Worm (Caenorhabditis elegans) whole organism, midembryonic: ENCODE measurements around the gene K02E7.7.

Experiments used
- T22C8.4 ChIP-seq: fragments of 200-800 bp; sonication (Bioruptor generic); IDR thresholded peaks from 2 replicates; pipeline ENCODE4 v1.3.6; 2022; ENCODE audit warnings: missing genetic modification characterization, missing compliant biosample characterization
- cog-1 ChIP-seq: sonication (generic microtip); optimal IDR thresholded peaks from 2 replicates; lab custom pipeline; 2016; ENCODE audit warnings: missing genetic modification characterization, missing compliant biosample characterization
- flt-1 ChIP-seq: fragments of 200-800 bp; sonication (Bioruptor generic); IDR thresholded peaks from 2 replicates; pipeline ENCODE4 v1.3.6; 2022; ENCODE audit warnings: missing genetic modification characterization, missing compliant biosample characterization
- klf-2 ChIP-seq: fragments of 200-800 bp; sonication (Bioruptor generic); conservative IDR thresholded peaks from 2 replicates; pipeline ENCODE4 v1.3.6; 2022; ENCODE audit warnings: missing genetic modification reagents, missing genetic modification characterization, missing compliant biosample characterization
- med-1 ChIP-seq: sonication (generic microtip); optimal IDR thresholded peaks from 2 replicates; lab custom pipeline; 2017; ENCODE audit warnings: missing genetic modification characterization, mild to moderate bottlenecking, missing compliant biosample characterization, antibody characterized with exemption, missing genetic modification reagents; ENCODE audit not compliant: insufficient read depth
- ref-1 ChIP-seq: fragments of 200-800 bp; sonication (Bioruptor generic); conservative IDR thresholded peaks from 2 replicates; pipeline ENCODE4 v1.3.6; 2022; ENCODE audit warnings: missing genetic modification reagents, missing genetic modification characterization, missing compliant biosample characterization
- tab-1 ChIP-seq: fragments of 200-800 bp; sonication (Bioruptor generic); IDR thresholded peaks from 2 replicates; pipeline ENCODE4 v1.3.6; 2022; ENCODE audit warnings: missing genetic modification characterization, missing compliant biosample characterization
- ztf-23 ChIP-seq: fragments of 200-800 bp; sonication (Bioruptor generic); IDR thresholded peaks from 2 replicates; pipeline ENCODE4 v1.3.6; 2022; ENCODE audit warnings: missing genetic modification reagents, missing genetic modification characterization, missing compliant biosample characterization
- ztf-29 ChIP-seq: fragments of 200-800 bp; sonication (Bioruptor generic); IDR thresholded peaks from 2 replicates; pipeline ENCODE4 v1.3.6; 2022; ENCODE audit warnings: missing genetic modification reagents, missing genetic modification characterization, missing compliant biosample characterization

The K02E7.7 gene

DNA sequence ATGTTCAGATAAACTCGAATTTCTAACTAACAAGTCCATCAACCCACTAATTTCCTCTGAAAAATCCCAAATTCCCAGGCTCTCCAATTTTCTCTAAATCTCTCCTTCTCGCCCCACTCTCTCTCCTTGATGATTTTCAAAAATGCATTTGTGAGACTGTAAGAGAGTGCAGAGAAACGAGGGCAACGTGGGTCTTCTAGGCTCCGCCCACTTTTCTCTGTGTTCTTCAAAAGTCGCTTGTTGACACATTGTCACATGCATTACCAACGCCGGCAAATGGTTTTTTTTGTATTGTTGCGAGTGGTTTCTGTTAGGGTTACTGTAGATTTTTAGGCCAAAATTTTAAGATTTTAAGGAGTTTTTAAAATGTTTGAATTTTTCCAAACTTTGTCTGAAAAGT, 31.7 kb downstream of the K02E7.7 start:
- TF ChIP-seq ztf-29 (no peak), T22C8.4 (GFP tag; lab: Robert Waterston, UW) (no peak), ztf-23 (GFP tag; lab: Robert Waterston, UW) (no peak), tab-1 (GFP tag; lab: Robert Waterston, UW) (no peak), klf-2 (GFP tag; lab: Robert Waterston, UW) (no peak), ref-1 (GFP tag; lab: Robert Waterston, UW) (no peak), flt-1 (GFP tag; lab: Robert Waterston, UW) (no peak), cog-1 (tag; lab: Kevin White, UChicago) (no peak), med-1 (GFP tag; lab: Kevin White, UChicago) (no peak)

ce11 chrII:1088527-1089230, 33.9 kb downstream of the K02E7.7 start:
- TF ChIP-seq T22C8.4 (GFP tag; lab: Robert Waterston, UW) (no peak), tab-1 (GFP tag; lab: Robert Waterston, UW) (no peak), ztf-23 (GFP tag; lab: Robert Waterston, UW) (no peak), ref-1 (GFP tag; lab: Robert Waterston, UW) (no peak), ztf-29 (no peak), klf-2 (GFP tag; lab: Robert Waterston, UW) (no peak), flt-1 (GFP tag; lab: Robert Waterston, UW) (no peak), cog-1 (tag; lab: Kevin White, UChicago) (no peak), med-1 (GFP tag; lab: Kevin White, UChicago) (no peak)

DNA sequence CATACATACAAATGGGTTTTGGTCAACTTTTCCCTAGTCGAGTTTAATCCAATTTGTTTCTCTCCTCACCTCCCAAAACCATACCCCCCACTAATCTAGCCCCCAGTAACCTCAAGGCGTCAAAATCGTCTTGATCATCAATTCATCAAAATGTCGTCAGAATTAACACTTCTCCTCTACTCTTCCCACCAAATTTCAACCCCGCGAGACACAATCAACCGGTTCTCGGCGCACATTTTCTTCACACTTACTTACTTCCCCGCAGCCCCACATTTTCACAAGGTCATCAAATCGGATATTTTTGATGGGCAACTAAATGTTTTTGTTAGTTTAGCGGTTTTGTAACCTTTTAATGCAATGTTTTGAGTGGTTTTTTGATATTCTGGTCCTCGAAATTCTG, 35.9 kb downstream of the K02E7.7 start:
- TF ChIP-seq T22C8.4 (GFP tag; lab: Robert Waterston, UW) = no peak
- no peak for TF ChIP-seq med-1 (GFP tag; lab: Kevin White, UChicago)
- TF ChIP-seq ref-1 (GFP tag; lab: Robert Waterston, UW) = no peak
- TF ChIP-seq ztf-23 (GFP tag; lab: Robert Waterston, UW) = no peak
- no peak for TF ChIP-seq flt-1 (GFP tag; lab: Robert Waterston, UW)
- no peak for TF ChIP-seq ztf-29
- TF ChIP-seq klf-2 (GFP tag; lab: Robert Waterston, UW) = no peak
- TF ChIP-seq cog-1 (tag; lab: Kevin White, UChicago) = no peak
- no peak for TF ChIP-seq tab-1 (GFP tag; lab: Robert Waterston, UW)

DNA sequence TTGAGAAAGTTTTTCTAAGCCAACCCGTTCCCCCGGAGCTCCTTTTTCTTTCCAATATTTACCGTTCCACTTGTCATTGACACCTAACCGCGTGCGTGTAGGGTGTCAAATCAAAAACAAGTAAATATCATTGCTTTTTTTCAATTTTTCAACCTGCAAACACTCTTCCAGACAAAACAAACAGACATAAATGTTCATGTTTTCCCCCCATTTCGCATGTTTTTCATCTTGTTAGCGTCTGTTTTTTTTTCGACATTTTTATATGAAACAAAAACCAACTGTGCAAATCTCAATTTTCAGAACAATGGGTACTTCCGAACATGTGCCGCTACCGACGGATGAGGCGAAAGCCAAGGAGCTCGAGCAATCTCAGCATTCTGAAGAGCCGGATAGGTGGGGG, 36.9 kb downstream of the K02E7.7 start, which contains the start of gene snf-3:
TSS of gene snf-3 (plus strand) at position 301 of the 400 bp plus-strand sequence.
- TF ChIP-seq klf-2 (GFP tag; lab: Robert Waterston, UW) (no peak), flt-1 (GFP tag; lab: Robert Waterston, UW) (no peak), tab-1 (GFP tag; lab: Robert Waterston, UW) (no peak), cog-1 (tag; lab: Kevin White, UChicago) (no peak)

DNA sequence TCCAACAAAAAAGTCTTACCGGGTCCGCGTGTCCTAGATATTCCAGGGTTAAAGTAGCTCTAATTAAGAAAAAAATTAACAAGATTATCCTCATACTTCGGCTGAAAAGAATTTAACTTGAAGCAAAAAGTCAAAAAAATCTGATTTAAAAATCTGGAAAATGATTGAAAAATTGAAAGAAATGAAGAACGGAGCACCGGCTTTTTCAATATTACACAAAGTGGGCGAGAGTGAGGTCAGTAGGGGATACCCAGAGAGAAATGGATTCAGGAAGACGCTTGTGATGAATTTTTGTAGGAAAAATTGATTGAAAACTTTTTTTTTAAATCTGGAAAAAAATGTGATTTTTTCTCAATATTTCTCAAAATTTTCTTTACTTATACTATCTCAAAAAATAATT, 45.9 kb downstream of the K02E7.7 start, which contains the start of gene pho-14:
TSS of gene pho-14 (minus strand) at position 101 of the 400 bp plus-strand sequence.
- TF ChIP-seq T22C8.4 (GFP tag; lab: Robert Waterston, UW) (no peak), med-1 (GFP tag; lab: Kevin White, UChicago) (no peak), tab-1 (GFP tag; lab: Robert Waterston, UW) (no peak), ztf-29 (no peak), flt-1 (GFP tag; lab: Robert Waterston, UW) (no peak), klf-2 (GFP tag; lab: Robert Waterston, UW) (no peak)

DNA sequence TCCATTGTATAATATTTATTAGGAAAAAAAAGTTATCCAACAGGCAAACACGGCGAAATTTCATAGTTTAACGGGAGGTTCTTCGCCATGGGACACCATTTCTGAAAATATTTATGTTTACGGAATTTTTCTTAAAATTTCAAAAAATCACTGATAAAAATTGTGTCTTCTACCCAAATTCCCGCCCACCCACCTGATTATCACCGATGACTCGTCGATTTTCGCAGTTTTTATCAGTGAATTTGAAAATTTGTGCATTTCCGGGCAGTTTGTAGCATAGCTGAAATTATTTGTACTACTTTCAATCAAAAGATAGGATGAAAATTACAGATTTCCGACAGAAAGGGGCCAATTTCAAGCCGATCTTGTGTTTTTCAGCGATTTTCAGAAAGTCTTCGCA, 46.6 kb downstream of the K02E7.7 start:
- TF ChIP-seq cog-1 (tag; lab: Kevin White, UChicago) (no peak), ref-1 (GFP tag; lab: Robert Waterston, UW) (no peak), med-1 (GFP tag; lab: Kevin White, UChicago) (no peak), klf-2 (GFP tag; lab: Robert Waterston, UW) (no peak), flt-1 (GFP tag; lab: Robert Waterston, UW) (no peak), ztf-29 (no peak), tab-1 (GFP tag; lab: Robert Waterston, UW) (no peak)

ce11 chrII:1102209-1102608, 47.4 kb downstream of the K02E7.7 start:
- TF ChIP-seq ref-1 (GFP tag; lab: Robert Waterston, UW) (no peak), ztf-23 (GFP tag; lab: Robert Waterston, UW) (no peak), klf-2 (GFP tag; lab: Robert Waterston, UW) (no peak), flt-1 (GFP tag; lab: Robert Waterston, UW) (no peak), ztf-29 (no peak), T22C8.4 (GFP tag; lab: Robert Waterston, UW) (no peak), tab-1 (GFP tag; lab: Robert Waterston, UW) (no peak), cog-1 (tag; lab: Kevin White, UChicago) (no peak), med-1 (GFP tag; lab: Kevin White, UChicago) (no peak)

- no peak for TF ChIP-seq T22C8.4 (GFP tag; lab: Robert Waterston, UW)
Observed at ce11 chrII:1103484-1104100, 48.8 kb downstream of the K02E7.7 start.

DNA sequence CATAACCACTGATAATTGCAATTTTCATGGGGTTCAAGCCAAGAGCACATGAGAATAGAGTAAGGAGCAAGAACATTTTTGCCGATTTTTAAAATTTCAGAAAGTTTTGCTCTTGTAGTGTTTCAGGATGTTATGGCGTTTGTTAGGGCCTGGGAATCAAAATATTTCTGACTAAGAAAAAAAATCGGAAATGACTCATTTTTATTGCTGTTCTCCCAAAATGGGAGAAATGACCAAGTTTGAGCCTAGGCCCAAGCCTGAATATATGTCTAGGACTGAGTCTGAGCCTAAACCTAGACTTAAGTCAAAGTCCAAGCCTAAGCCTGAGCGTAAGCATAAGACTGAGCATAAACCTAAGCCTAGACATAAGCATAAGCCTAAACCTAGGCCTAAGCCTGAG, 49.6 kb downstream of the K02E7.7 start, which contains the start of gene T13B5.9:
TSS of gene T13B5.9 (minus strand) at position 101 of the 400 bp plus-strand sequence.
- TF ChIP-seq cog-1 (tag; lab: Kevin White, UChicago) (no peak), ref-1 (GFP tag; lab: Robert Waterston, UW) (no peak), med-1 (GFP tag; lab: Kevin White, UChicago) (no peak), ztf-29 (no peak), klf-2 (GFP tag; lab: Robert Waterston, UW) (no peak), tab-1 (GFP tag; lab: Robert Waterston, UW) (no peak), T22C8.4 (GFP tag; lab: Robert Waterston, UW) (no peak), flt-1 (GFP tag; lab: Robert Waterston, UW) (no peak), ztf-23 (GFP tag; lab: Robert Waterston, UW) (no peak)
